Fruit fly (Drosophila melanogaster): ENCODE results near the gene Sb.

DNA sequence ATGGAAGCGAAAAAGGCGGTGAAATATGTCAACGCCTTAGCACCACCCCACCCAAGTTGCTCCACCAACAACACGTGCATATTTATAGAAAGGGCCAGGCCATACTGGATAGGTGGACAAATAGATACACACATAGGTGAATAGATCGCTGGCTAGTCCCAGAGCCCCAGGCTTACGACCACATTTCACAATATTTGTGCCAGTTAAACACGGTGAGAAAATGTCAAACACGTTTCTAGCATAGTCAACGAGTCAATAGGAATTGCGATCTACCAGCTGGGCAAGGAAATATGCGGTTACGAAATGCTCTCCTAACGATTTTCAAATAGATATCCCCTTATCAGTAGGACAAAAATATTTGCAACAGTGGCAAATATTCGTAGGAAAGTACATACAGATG is 21.0 kb upstream of the Sb start:
- no peak for TF ChIP-seq CG11294 (GFP tag; IDR thresholded peaks at IDR 0.05)
- no peak for TF ChIP-seq OdsH (GFP tag; optimal IDR thresholded peaks at IDR 0.05)
- no peak for TF ChIP-seq pdm3 (GFP tag; optimal IDR thresholded peaks at IDR 0.05)

All from whole organism, prepupa.